Worm (Caenorhabditis elegans) whole organism, L4/young adult: ENCODE results near the gene sqst-5.

Source experiments
- W03F9.2 ChIP-seq: fragments of 150-350 bp; optimal IDR thresholded peaks from 2 replicates; lab custom pipeline; 2014; ENCODE audit warnings: missing biosample characterization, missing genetic modification characterization
- dao-5 ChIP-seq: sonication (generic microtip); optimal IDR thresholded peaks from 2 replicates; lab custom pipeline; 2016; ENCODE audit warnings: missing genotype, missing genetic modification characterization, moderate library complexity, missing compliant biosample characterization
- him-1 ChIP-seq: sonication (generic microtip); optimal IDR thresholded peaks from 2 replicates; lab custom pipeline; 2016; ENCODE audit warnings: missing genotype, missing genetic modification reagents, missing genetic modification characterization, missing compliant biosample characterization

DNA sequence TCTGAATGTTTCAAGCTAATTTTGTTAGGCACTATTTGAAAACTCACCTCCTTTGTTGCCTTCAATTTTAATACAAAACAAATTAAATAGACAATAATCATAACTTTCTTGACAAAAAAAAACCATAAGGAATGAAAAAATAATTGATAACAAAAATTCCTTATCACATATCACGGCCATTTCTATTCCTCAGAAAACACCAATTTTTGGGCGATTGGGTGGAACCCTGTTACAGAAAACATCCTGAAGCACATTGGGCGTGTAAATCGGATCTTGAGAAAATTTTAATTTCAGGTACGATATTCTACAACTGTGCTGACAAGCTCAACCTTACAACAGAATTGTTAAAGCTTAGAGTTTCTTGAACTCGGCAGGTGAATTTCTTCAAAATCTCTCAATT, 17.4 kb upstream of the sqst-5 start, which contains the start of gene F40G9.8:
- TF ChIP-seq dao-5 (tag; lab: Kevin White, UChicago) (no peak), him-1 (tag; lab: Kevin White, UChicago) (no peak), W03F9.2 (no peak)
